Fruit fly (Drosophila melanogaster): Measurements from ENCODE around the gene wntD.

wntD gene

DNA sequence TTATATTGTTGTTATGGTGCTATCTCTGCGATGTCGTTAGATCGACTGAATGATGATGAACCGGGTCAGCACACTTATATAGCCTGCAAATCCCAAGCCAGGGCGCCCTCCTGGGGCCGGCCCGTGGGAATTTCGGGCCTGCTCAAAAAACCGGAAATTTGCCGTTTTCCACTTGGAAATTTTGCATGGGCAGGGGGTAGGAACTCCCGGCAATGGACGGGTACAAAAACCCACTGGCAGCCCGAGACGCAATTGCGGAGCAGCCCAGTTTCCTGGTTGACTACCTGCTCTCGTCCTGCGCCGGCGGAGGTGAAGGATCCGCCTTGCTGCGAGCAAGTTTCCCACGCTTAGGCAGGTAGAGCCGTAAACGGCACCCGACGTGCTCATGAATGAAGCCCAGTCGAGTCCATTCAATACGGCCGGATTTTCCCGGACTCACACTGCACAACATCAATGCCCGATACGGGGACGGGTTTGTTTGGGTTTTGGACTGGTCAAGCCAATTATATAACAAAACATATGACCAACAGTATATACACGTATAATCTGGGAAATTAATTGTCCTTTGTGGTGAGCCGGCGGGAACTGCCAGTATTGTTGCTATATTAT lies at the start of gene wntD:
TSS of gene wntD (minus strand) at position 51 of the 609 bp plus-strand sequence.
- TF ChIP-seq insv (GFP tag; optimal IDR thresholded peaks at IDR 0.05) (peak in 1 of 2 experiments; percentile 64), zen (tag; optimal IDR thresholded peaks at IDR 0.05) (peak; percentile 42), CG7357 (GFP tag; IDR thresholded peaks at IDR 0.05) (0 out of 3 replicates have a peak, but pooled peaks have one; percentile 10), CG15479 (GFP tag; optimal IDR thresholded peaks at IDR 0.05) (peak; percentile 87), twi (tag; optimal IDR thresholded peaks at IDR 0.05) (peak; percentile 86), D (optimal IDR thresholded peaks at IDR 0.05) (peak; percentile 14), D (GFP tag; optimal IDR thresholded peaks at IDR 0.05) (no peak), Dref (GFP tag; IDR thresholded peaks at IDR 0.05) (0 out of 2 replicates have a peak, but pooled peaks have one; percentile 28), cad (GFP tag; optimal IDR thresholded peaks at IDR 0.05) (peak; percentile 77), tll (GFP tag; optimal IDR thresholded peaks at IDR 0.05) (peak in 1 of 2 experiments; percentile 92), shn (GFP tag; optimal IDR thresholded peaks at IDR 0.05) (no peak), sens (GFP tag) (peak; percentile 4), jigr1 (GFP tag; IDR thresholded peaks at IDR 0.05) (0 out of 3 replicates have a peak, but pooled peaks have one; percentile 31), mirr (GFP tag; optimal IDR thresholded peaks at IDR 0.05) (no peak), CG9932 (GFP tag; IDR thresholded peaks at IDR 0.05) (0 out of 2 replicates have a peak, but pooled peaks have one; percentile 17), HLH4C (GFP tag; IDR thresholded peaks at IDR 0.05; ENCODE audit: partially characterized antibody) (no peak), prd (optimal IDR thresholded peaks at IDR 0.05) (no peak), prd (GFP tag; IDR thresholded peaks at IDR 0.05) (peak; percentile 33; the same call in 2 of the 3 replicates), gt (GFP tag; IDR thresholded peaks at IDR 0.05) (peak; percentile 37; the same call in 1 of the 2 replicates), CG3726 (GFP tag; IDR thresholded peaks at IDR 0.05) (0 out of 3 replicates have a peak, but pooled peaks have one; percentile 12), CG18764 (GFP tag; optimal IDR thresholded peaks at IDR 0.05) (no peak), Hey (tag; optimal IDR thresholded peaks at IDR 0.05) (no peak), h (optimal IDR thresholded peaks at IDR 0.05) (no peak)

DNA sequence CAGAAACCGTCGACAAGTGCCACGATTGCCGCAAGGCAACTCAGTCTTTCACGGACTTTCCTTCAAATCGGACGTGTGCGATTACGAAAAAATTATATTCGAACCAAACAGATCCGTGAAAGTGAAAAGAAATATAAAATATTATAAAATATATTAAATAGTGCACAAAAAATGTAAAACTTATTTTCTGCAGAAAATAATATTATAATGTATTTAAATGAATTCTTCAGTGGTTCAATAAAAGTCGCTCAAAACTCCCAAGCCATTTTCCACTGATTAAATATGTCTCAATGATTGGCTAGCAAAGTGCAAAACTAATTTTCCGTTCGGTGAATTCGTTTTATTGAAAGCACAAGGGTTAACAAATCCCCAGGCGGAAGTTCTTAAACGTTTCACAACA lies 45.0 kb upstream of the wntD start, which contains the start of gene PK2-R1:
TSS of gene PK2-R1 (plus strand) at position 301 of the 400 bp plus-strand sequence.
- no peak for TF ChIP-seq bcd (GFP tag; optimal IDR thresholded peaks at IDR 0.05)
- TF ChIP-seq z (GFP tag; IDR thresholded peaks at IDR 0.05) = no peak
- no peak for TF ChIP-seq ERR (GFP tag; optimal IDR thresholded peaks at IDR 0.05)
- TF ChIP-seq CG2129 (GFP tag; IDR thresholded peaks at IDR 0.05; ENCODE audit: partially characterized antibody) = no peak
- no peak for TF ChIP-seq CG31441 (GFP tag; IDR thresholded peaks at IDR 0.05)
- TF ChIP-seq usp (GFP tag; optimal IDR thresholded peaks at IDR 0.05) = no peak
- TF ChIP-seq da (GFP tag; optimal IDR thresholded peaks at IDR 0.05) = no peak
- TF ChIP-seq Fer2 (tag; optimal IDR thresholded peaks at IDR 0.05) = no peak
- no peak for TF ChIP-seq Lhr (GFP tag; optimal IDR thresholded peaks at IDR 0.05)
- TF ChIP-seq Sox100B (GFP tag; optimal IDR thresholded peaks at IDR 0.05) = no peak
- no peak for TF ChIP-seq dimm (GFP tag; IDR thresholded peaks at IDR 0.05)

DNA sequence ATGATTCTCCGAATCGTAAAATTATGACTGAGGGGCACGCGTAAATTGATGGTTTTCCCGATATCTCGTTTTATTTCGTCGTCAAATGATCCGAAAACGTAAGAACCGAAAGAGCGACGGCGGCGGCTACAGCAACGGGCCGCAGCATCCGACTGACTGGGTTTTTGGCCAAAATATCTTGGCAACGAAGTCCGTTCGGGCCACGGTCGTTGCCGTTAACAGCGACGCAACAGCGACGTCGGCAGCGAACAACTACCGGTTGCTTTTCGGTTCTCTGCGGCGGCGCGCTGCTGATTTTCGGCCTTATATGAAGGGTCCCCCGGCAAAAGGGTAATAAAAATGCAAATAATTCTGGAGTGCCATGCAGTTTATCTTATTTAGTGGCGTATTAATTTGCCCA lies 41.0 kb upstream of the wntD start, which contains the start of gene PK2-R2:
TSS of gene PK2-R2 (minus strand) at position 160 of the 400 bp plus-strand sequence.
- TF ChIP-seq CG6765 (GFP tag; optimal IDR thresholded peaks at IDR 0.05) (no peak), CG3065 (GFP tag; optimal IDR thresholded peaks at IDR 0.05) (no peak), CG4707 (GFP tag; optimal IDR thresholded peaks at IDR 0.05) (no peak), bigmax (GFP tag; optimal IDR thresholded peaks at IDR 0.05) (no peak), nerfin-2 (GFP tag; IDR thresholded peaks at IDR 0.05; ENCODE audit: partially characterized antibody) (no peak), fd3F (GFP tag; optimal IDR thresholded peaks at IDR 0.05) (no peak), CkIIα-i1 (GFP tag; IDR thresholded peaks at IDR 0.05) (no peak), ap (GFP tag; IDR thresholded peaks at IDR 0.05) (no peak), scrt (GFP tag; optimal IDR thresholded peaks at IDR 0.05) (peak; percentile 83), repo (GFP tag; optimal IDR thresholded peaks at IDR 0.05) (no peak), psq (GFP tag; optimal IDR thresholded peaks at IDR 0.05) (no peak), Deaf1 (tag; optimal IDR thresholded peaks at IDR 0.05) (peak; percentile 90), Bgb (GFP tag; IDR thresholded peaks at IDR 0.05; ENCODE audit: partially characterized antibody) (0 out of 2 replicates have a peak, but pooled peaks have one; percentile 11), trh (GFP tag; optimal IDR thresholded peaks at IDR 0.05) (no peak), aop (GFP tag; IDR thresholded peaks at IDR 0.05) (no peak), CG12236 (GFP tag; optimal IDR thresholded peaks at IDR 0.05) (no peak), prd (optimal IDR thresholded peaks at IDR 0.05) (no peak), prd (GFP tag; IDR thresholded peaks at IDR 0.05) (no peak)
